Fruit fly (Drosophila melanogaster): ENCODE measurements around the gene sNPF.
A peak's percentile ranks its signal among the peaks of the same experiment; 100 is the strongest.

Gene sNPF

dm6 chr2L:20091094-20091679, 63.5 kb downstream of the sNPF start, which contains the start of the genes CG10747 and Pyroxd1 (continued):
- peak; percentile 95 for TF ChIP-seq Aef1 (GFP tag; IDR thresholded peaks at IDR 0.05)
- peak; percentile 86 for TF ChIP-seq Doc2 (GFP tag; IDR thresholded peaks at IDR 0.05)
- TF ChIP-seq stc (GFP tag; IDR thresholded peaks at IDR 0.05) = peak; percentile 95
- TF ChIP-seq CG6683 (GFP tag; optimal IDR thresholded peaks at IDR 0.05) = peak; percentile 89
- TF ChIP-seq pb (GFP tag; optimal IDR thresholded peaks at IDR 0.05) = peak; percentile 85
- TF ChIP-seq crol (GFP tag; IDR thresholded peaks at IDR 0.05) = no peak; the same call in 1 of the 2 replicates
- peak; percentile 94 for TF ChIP-seq zfh1 (GFP tag; IDR thresholded peaks at IDR 0.05)
- TF ChIP-seq Atf3 (GFP tag; optimal IDR thresholded peaks at IDR 0.05) = peak; percentile 87
- peak; percentile 98 for TF ChIP-seq Drgx (GFP tag; IDR thresholded peaks at IDR 0.05)
- TF ChIP-seq trh (GFP tag; optimal IDR thresholded peaks at IDR 0.05) = peak; percentile 92
- peak; percentile 92 for TF ChIP-seq nerfin-1 (tag; optimal IDR thresholded peaks at IDR 0.05)
- no peak for TF ChIP-seq Trl (optimal IDR thresholded peaks at IDR 0.05)
- peak; percentile 95 for TF ChIP-seq Trl (GFP tag; optimal IDR thresholded peaks at IDR 0.05)
- TF ChIP-seq CG34224 (GFP tag; IDR thresholded peaks at IDR 0.05; ENCODE audit: partially characterized antibody) = no peak
- TF ChIP-seq CG17912 (GFP tag; optimal IDR thresholded peaks at IDR 0.05) = peak; percentile 93
- peak; percentile 91 for TF ChIP-seq Nf-YA (GFP tag; IDR thresholded peaks at IDR 0.05)
- TF ChIP-seq dm (GFP tag; optimal IDR thresholded peaks at IDR 0.05) = peak; percentile 82
- TF ChIP-seq otp (GFP tag; IDR thresholded peaks at IDR 0.05) = peak; percentile 84
- peak; percentile 92 for TF ChIP-seq gsb (GFP tag; IDR thresholded peaks at IDR 0.05)
- peak; percentile 98 for TF ChIP-seq HmgZ (tag; optimal IDR thresholded peaks at IDR 0.05)
- TF ChIP-seq pum (GFP tag; optimal IDR thresholded peaks at IDR 0.05) = peak; percentile 94
- TF ChIP-seq CG12104 (GFP tag; optimal IDR thresholded peaks at IDR 0.05) = peak; percentile 95
- TF ChIP-seq rib (GFP tag; IDR thresholded peaks at IDR 0.05) = peak; percentile 89; the same call in 1 of the 2 replicates
- peak; percentile 86 for TF ChIP-seq Nf-YB (GFP tag; optimal IDR thresholded peaks at IDR 0.05)
- TF ChIP-seq lbe (GFP tag; optimal IDR thresholded peaks at IDR 0.05) = peak; percentile 97
- peak; percentile 78 for TF ChIP-seq gfzf (GFP tag; optimal IDR thresholded peaks at IDR 0.05)
- TF ChIP-seq pita (GFP tag; optimal IDR thresholded peaks at IDR 0.05) = no peak
- peak; percentile 92 for TF ChIP-seq ewg (GFP tag; optimal IDR thresholded peaks at IDR 0.05)
- TF ChIP-seq CG43689 (GFP tag; IDR thresholded peaks at IDR 0.05) = peak; percentile 80
- TF ChIP-seq phol (tag; optimal IDR thresholded peaks at IDR 0.05) = peak; percentile 96
- peak; percentile 94 for TF ChIP-seq ranshi (GFP tag; IDR thresholded peaks at IDR 0.05)
- peak; percentile 90 for TF ChIP-seq CG11560 (tag; IDR thresholded peaks at IDR 0.05)
- peak; percentile 31; the same call in 1 of the 2 replicates for TF ChIP-seq CG13287 (GFP tag; IDR thresholded peaks at IDR 0.05; ENCODE audit: partially characterized antibody)
- peak; percentile 39 for TF ChIP-seq BEAF-32 (GFP tag; optimal IDR thresholded peaks at IDR 0.05)
- no peak for TF ChIP-seq hth (optimal IDR thresholded peaks at IDR 0.05)
- peak; percentile 94 for TF ChIP-seq salm (tag; optimal IDR thresholded peaks at IDR 0.05)
- peak; percentile 98 for TF ChIP-seq Rfx (GFP tag; IDR thresholded peaks at IDR 0.05)
- no peak for TF ChIP-seq tna (GFP tag; IDR thresholded peaks at IDR 0.05; ENCODE audit: partially characterized antibody)
- TF ChIP-seq CG9876 (GFP tag; optimal IDR thresholded peaks at IDR 0.05) = peak; percentile 88
- TF ChIP-seq CG2129 (GFP tag; IDR thresholded peaks at IDR 0.05; ENCODE audit: partially characterized antibody) = no peak
- peak; percentile 92 for TF ChIP-seq CG17328 (GFP tag; IDR thresholded peaks at IDR 0.05)
- peak; percentile 94 for TF ChIP-seq ken (GFP tag; IDR thresholded peaks at IDR 0.05)
- peak; percentile 99 for TF ChIP-seq row (GFP tag; IDR thresholded peaks at IDR 0.05)
- TF ChIP-seq CG17186 (GFP tag; optimal IDR thresholded peaks at IDR 0.05) = peak; percentile 63
- peak; percentile 40 for TF ChIP-seq CG4282 (GFP tag; optimal IDR thresholded peaks at IDR 0.05)
- peak; percentile 96 for TF ChIP-seq CG18599 (GFP tag; optimal IDR thresholded peaks at IDR 0.05)
- TF ChIP-seq kah (GFP tag; optimal IDR thresholded peaks at IDR 0.05) = peak; percentile 90
- TF ChIP-seq Dad (GFP tag; optimal IDR thresholded peaks at IDR 0.05) = peak; percentile 91
- TF ChIP-seq Lpt (GFP tag; optimal IDR thresholded peaks at IDR 0.05) = no peak
- peak; percentile 94 for TF ChIP-seq Ada2b (GFP tag; IDR thresholded peaks at IDR 0.05)
- peak; percentile 76 for TF ChIP-seq CG7928 (GFP tag; optimal IDR thresholded peaks at IDR 0.05)

Data from whole organism, embryonic.